Worm (Caenorhabditis elegans) whole organism, L1 larva: ENCODE data around the gene abcf-1.
A peak's percentile ranks its signal among the peaks of the same experiment; 100 is the strongest.

Experiments
- C04F5.9 ChIP-seq: sonication (generic microtip); optimal IDR thresholded peaks from 2 replicates; lab custom pipeline; 2016; ENCODE audit warnings: missing genetic modification characterization, missing compliant biosample characterization
- F16B12.6 ChIP-seq: fragments of 150-350 bp; optimal IDR thresholded peaks from 2 replicates; lab custom pipeline; 2014; ENCODE audit warnings: missing biosample characterization, missing genetic modification characterization
- aly-2 ChIP-seq: fragments of 150-350 bp; optimal IDR thresholded peaks from 2 replicates; lab custom pipeline; 2014; ENCODE audit warnings: missing biosample characterization, missing genetic modification characterization
- ama-1 ChIP-seq: fragments of 150-350 bp; optimal IDR thresholded peaks from 2 replicates; lab custom pipeline; 2014
- ceh-63 ChIP-seq: fragments of 200-800 bp; sonication (Bioruptor generic); optimal IDR thresholded peaks from 2 replicates; lab custom pipeline; 2018; ENCODE audit warnings: mild to moderate bottlenecking, missing genetic modification characterization, missing compliant biosample characterization
- ceh-82 ChIP-seq, 3 experiments: fragments of 150-350 bp in 1 of 3; sonication (generic microtip) in 2 of 3; optimal IDR thresholded peaks; 2 replicates each; lab custom pipeline; 2014 to 2017; ENCODE audit warnings: missing biosample characterization in 3 of 3, missing genetic modification characterization in 3 of 3
- ceh-88 ChIP-seq: fragments of 200-800 bp; sonication (Bioruptor generic); IDR thresholded peaks from 2 replicates; pipeline ENCODE4 v1.3.6; 2022; ENCODE audit warnings: missing genetic modification characterization, missing compliant biosample characterization
- ceh-90 ChIP-seq: sonication (generic microtip); optimal IDR thresholded peaks from 2 replicates; lab custom pipeline; 2016; ENCODE audit warnings: missing genetic modification characterization, missing compliant biosample characterization
- elt-2 ChIP-seq: sonication (generic microtip); optimal IDR thresholded peaks from 2 replicates; lab custom pipeline; 2016; ENCODE audit warnings: missing genetic modification characterization, mild to moderate bottlenecking, inconsistent platforms, missing compliant biosample characterization, missing genetic modification reagents
- elt-3 ChIP-seq, 6 experiments: fragments of 150-350 bp in 1 of 6; sonication (generic microtip); optimal IDR thresholded peaks; 2 replicates each; lab custom pipeline; 2017 to 2018; ENCODE audit warnings: missing biosample characterization in 6 of 6, missing genetic modification characterization in 6 of 6, inconsistent platforms in 1 of 6
- fkh-8 ChIP-seq: sonication (generic microtip); optimal IDR thresholded peaks from 2 replicates; lab custom pipeline; 2016; ENCODE audit warnings: mild to moderate bottlenecking, missing genetic modification characterization, missing compliant biosample characterization
- fos-1 ChIP-seq: fragments of 150-350 bp; optimal IDR thresholded peaks from 2 replicates; lab custom pipeline; 2014; ENCODE audit warnings: missing biosample characterization, missing genetic modification characterization
- hlh-4 ChIP-seq: sonication (generic microtip); optimal IDR thresholded peaks from 2 replicates; lab custom pipeline; 2016; ENCODE audit warnings: mild to moderate bottlenecking, missing genetic modification characterization, missing compliant biosample characterization
- hpl-2 ChIP-seq: fragments of 150-350 bp; optimal IDR thresholded peaks from 2 replicates; lab custom pipeline; 2014; ENCODE audit warnings: missing biosample characterization, missing genetic modification reagents, missing genetic modification characterization
- lin-13 ChIP-seq: fragments of 150-350 bp; optimal IDR thresholded peaks from 2 replicates; lab custom pipeline; 2014; ENCODE audit warnings: missing biosample characterization, missing genetic modification reagents, missing genetic modification characterization
- lin-14 ChIP-seq: fragments of 200-800 bp; sonication (Bioruptor generic); optimal IDR thresholded peaks from 2 replicates; lab custom pipeline; 2018; ENCODE audit warnings: mild to moderate bottlenecking, missing genetic modification characterization, moderate library complexity, missing compliant biosample characterization
- lin-35 ChIP-seq, 2 experiments: fragments of 150-350 bp; optimal IDR thresholded peaks; 2 replicates each; lab custom pipeline; 2014; ENCODE audit warnings: missing biosample characterization in 2 of 2, missing genetic modification characterization in 2 of 2, missing genetic modification reagents in 2 of 2
- lin-39 ChIP-seq: fragments of 150-350 bp; optimal IDR thresholded peaks from 2 replicates; lab custom pipeline; 2014; ENCODE audit warnings: missing biosample characterization, missing genetic modification reagents, missing genetic modification characterization
- mdl-1 ChIP-seq, 2 experiments: fragments of 150-350 bp; optimal IDR thresholded peaks; 2 replicates each; lab custom pipeline; 2014 to 2017; ENCODE audit warnings: missing biosample characterization in 2 of 2, missing genetic modification characterization in 2 of 2, inconsistent platforms in 1 of 2
- mep-1 ChIP-seq: fragments of 150-350 bp; optimal IDR thresholded peaks from 2 replicates; lab custom pipeline; 2014; ENCODE audit warnings: missing biosample characterization, missing genetic modification characterization
- nhr-12 ChIP-seq: sonication (generic microtip); optimal IDR thresholded peaks from 2 replicates; lab custom pipeline; 2017; ENCODE audit warnings: missing biosample characterization, missing genetic modification characterization
- nhr-20 ChIP-seq: sonication (generic microtip); optimal IDR thresholded peaks from 2 replicates; lab custom pipeline; 2016; ENCODE audit warnings: mild to moderate bottlenecking, missing genetic modification characterization, missing compliant biosample characterization
- nhr-71 ChIP-seq: sonication (generic microtip); optimal IDR thresholded peaks from 2 replicates; lab custom pipeline; 2016; ENCODE audit warnings: mild to moderate bottlenecking, missing genetic modification characterization, moderate library complexity, missing compliant biosample characterization
- nhr-76 ChIP-seq: sonication (generic microtip); optimal IDR thresholded peaks from 2 replicates; lab custom pipeline; 2017; ENCODE audit warnings: missing biosample characterization, missing genetic modification characterization
- nhr-84 ChIP-seq: sonication (generic microtip); optimal IDR thresholded peaks from 2 replicates; lab custom pipeline; 2017; ENCODE audit warnings: missing biosample characterization, missing genetic modification characterization
- nhr-85 ChIP-seq: sonication (generic microtip); peaks from one replicate; lab custom pipeline; 2016; ENCODE audit warnings: missing genetic modification characterization, inconsistent platforms, missing compliant biosample characterization
- nhr-90 ChIP-seq: sonication (generic microtip); optimal IDR thresholded peaks from 2 replicates; lab custom pipeline; 2016; ENCODE audit warnings: mild to moderate bottlenecking, missing genetic modification characterization, missing compliant biosample characterization; ENCODE audit not compliant: poor library complexity
- snpc-4 ChIP-seq: fragments of 150-350 bp; optimal IDR thresholded peaks from 2 replicates; lab custom pipeline; 2014; ENCODE audit warnings: missing biosample characterization, missing genetic modification characterization
- sox-4 ChIP-seq: sonication (generic microtip); optimal IDR thresholded peaks from 2 replicates; lab custom pipeline; 2016; ENCODE audit warnings: missing genetic modification characterization, missing compliant biosample characterization
- sptf-1 ChIP-seq: fragments of 150-350 bp; optimal IDR thresholded peaks from 2 replicates; lab custom pipeline; 2014; ENCODE audit warnings: missing biosample characterization, missing genetic modification characterization
- unc-62 ChIP-seq: fragments of 150-350 bp; optimal IDR thresholded peaks from 2 replicates; lab custom pipeline; 2014; ENCODE audit warnings: missing biosample characterization, missing genetic modification reagents, missing genetic modification characterization
- unc-86 ChIP-seq: sonication (generic microtip); optimal IDR thresholded peaks from 2 replicates; lab custom pipeline; 2016; ENCODE audit warnings: missing genetic modification characterization, missing compliant biosample characterization
- unc-98 ChIP-seq: fragments of 200-800 bp; sonication (Bioruptor generic); IDR thresholded peaks from 2 replicates; pipeline ENCODE4 v1.3.6; 2022; ENCODE audit warnings: missing genetic modification characterization, missing compliant biosample characterization
- vab-15 ChIP-seq: sonication (generic microtip); optimal IDR thresholded peaks from 2 replicates; lab custom pipeline; 2017; ENCODE audit warnings: missing genotype, mild to moderate bottlenecking, missing genetic modification characterization, missing compliant biosample characterization
- zag-1 ChIP-seq: fragments of 150-350 bp; optimal IDR thresholded peaks from 2 replicates; lab custom pipeline; 2014; ENCODE audit warnings: missing biosample characterization, missing genetic modification characterization
- zip-4 ChIP-seq: fragments of 200-800 bp; sonication (Bioruptor generic); optimal IDR thresholded peaks from 2 replicates; lab custom pipeline; 2018; ENCODE audit warnings: mild to moderate bottlenecking, missing genetic modification characterization, moderate library complexity, missing compliant biosample characterization
- ztf-11 ChIP-seq, 2 experiments: sonication (generic microtip); optimal IDR thresholded peaks; 2 replicates each; lab custom pipeline; 2016 to 2017; ENCODE audit warnings: missing genetic modification characterization in 2 of 2, missing biosample characterization in 1 of 2, missing compliant biosample characterization in 1 of 2

The abcf-1 gene

DNA sequence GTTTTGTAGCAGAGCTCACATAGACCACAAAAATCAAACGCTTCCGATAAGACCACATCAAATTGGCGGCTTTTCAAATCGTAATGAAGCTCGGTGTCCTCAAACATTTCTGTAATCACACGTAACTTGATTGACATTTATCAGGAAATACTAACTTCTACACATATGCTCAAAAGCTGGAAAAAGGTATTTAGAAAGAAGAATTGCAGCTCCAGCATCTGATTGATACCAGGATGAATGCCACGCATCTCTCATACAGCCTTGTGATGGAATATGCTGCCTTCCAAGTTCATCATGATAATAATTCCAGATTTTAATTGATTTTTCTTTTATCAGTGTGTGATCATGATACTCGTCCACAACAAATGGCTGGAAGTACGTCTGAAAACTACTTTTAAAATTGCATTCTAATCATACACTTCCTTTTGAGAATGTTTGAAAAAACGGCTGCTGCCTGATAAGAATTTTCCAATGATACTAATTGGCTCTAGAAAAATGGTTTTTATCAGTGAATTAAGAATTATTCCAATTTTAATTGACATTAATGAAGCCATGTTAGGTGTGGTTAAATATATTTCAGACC is 33.8 kb upstream of the abcf-1 start:
- no peak for TF ChIP-seq nhr-84
- TF ChIP-seq elt-2 = peak; percentile 66
- TF ChIP-seq, all 84 proteins: peak for 1

DNA sequence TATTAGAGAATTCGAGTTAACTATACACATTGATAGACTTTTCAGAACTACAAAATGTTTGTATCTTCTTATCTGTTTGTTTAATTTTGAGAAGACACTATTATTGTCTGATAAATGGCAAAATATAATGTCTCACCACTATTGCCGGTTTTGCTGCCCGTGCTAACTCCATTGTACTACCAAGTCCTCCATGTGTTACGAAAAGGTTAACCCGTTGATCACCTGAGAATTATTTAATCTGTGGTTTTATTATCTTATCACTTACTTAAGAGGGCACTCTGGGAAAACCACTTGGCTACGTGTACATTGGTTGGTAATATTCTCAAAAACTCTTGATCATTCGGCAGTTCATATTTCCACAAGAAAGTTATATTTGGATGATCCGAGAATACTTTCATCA is 32.8 kb upstream of the abcf-1 start:
- peak; percentile 5 for TF ChIP-seq nhr-20
- TF ChIP-seq ceh-90 (tag; lab: Kevin White, UChicago) = no peak
- no peak for TF ChIP-seq zip-4 (GFP tag; lab: Kevin White, UChicago)
- no peak for TF ChIP-seq mep-1 (tag; lab: Kevin White, UChicago)
- peak in 1 of 6 experiments; percentile 4 for TF ChIP-seq elt-3 (tag; optimal IDR thresholded peaks at IDR 0.05; lab: Kevin White, UChicago)
- no peak for TF ChIP-seq nhr-76 (tag; lab: Kevin White, UChicago)
- no peak for TF ChIP-seq fos-1
- no peak for TF ChIP-seq C04F5.9 (tag; lab: Kevin White, UChicago)
- TF ChIP-seq nhr-71 (tag; lab: Kevin White, UChicago) = no peak
- no peak for TF ChIP-seq aly-2 (tag; lab: Kevin White, UChicago)
- no peak for TF ChIP-seq ceh-82 (tag; optimal IDR thresholded peaks at IDR 0.05; lab: Kevin White, UChicago)
- no peak for TF ChIP-seq zag-1 (tag; lab: Kevin White, UChicago)
- no peak for TF ChIP-seq hlh-4 (tag; lab: Kevin White, UChicago)
- TF ChIP-seq F16B12.6 = no peak
- no peak for TF ChIP-seq nhr-12
- TF ChIP-seq elt-2 = peak; percentile 54
- no peak for TF ChIP-seq snpc-4
- no peak for TF ChIP-seq unc-86 (tag; lab: Kevin White, UChicago)

- TF ChIP-seq lin-35 (GFP tag; optimal IDR thresholded peaks at IDR 0.05; lab: Kevin White, UChicago) (peak in 1 of 2 experiments; percentile 36), nhr-71 (tag; lab: Kevin White, UChicago) (peak; percentile 10), lin-14 (GFP tag; lab: Kevin White, UChicago) (no peak), unc-86 (tag; lab: Kevin White, UChicago) (no peak), elt-3 (tag; optimal IDR thresholded peaks at IDR 0.05; lab: Kevin White, UChicago) (peak in 1 of 6 experiments; percentile 47), fkh-8 (tag; lab: Kevin White, UChicago) (no peak), elt-2 (peak; percentile 50)
- TF ChIP-seq, all 84 proteins: peak for 4
Measured at ce11 chrV:12795196-12795595, 32.0 kb upstream of the abcf-1 start, which contains the start of gene ugt-4. ugt-4 (minus strand) TSS chrV:12795336.

DNA sequence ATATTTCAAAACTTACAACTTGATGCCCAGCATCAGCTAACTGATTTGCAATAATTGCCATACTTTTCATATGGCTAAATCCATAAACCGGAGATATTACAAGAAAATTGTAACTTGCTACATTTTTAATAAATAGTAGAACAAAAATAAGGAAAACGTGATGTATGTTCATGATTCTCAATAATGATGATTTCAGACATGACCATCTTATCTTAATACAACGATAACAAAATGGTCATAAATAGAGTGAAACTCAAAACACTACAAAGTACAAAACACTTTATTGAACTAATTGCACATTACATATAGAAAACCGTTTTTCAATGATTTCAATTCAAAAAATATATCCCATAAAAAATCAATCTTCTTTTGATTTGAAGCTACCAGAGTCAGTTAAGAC is 29.6 kb upstream of the abcf-1 start, which contains the start of gene ugt-5:
TSS of gene ugt-5 (minus strand) at position 214 of the 400 bp plus-strand sequence.
- TF ChIP-seq elt-2 (peak; percentile 48), nhr-90 (no peak), sptf-1 (tag; lab: Kevin White, UChicago) (no peak), zag-1 (tag; lab: Kevin White, UChicago) (no peak), lin-35 (GFP tag; optimal IDR thresholded peaks at IDR 0.05; lab: Kevin White, UChicago) (peak in 1 of 2 experiments; percentile 37), lin-13 (GFP tag; lab: Kevin White, UChicago) (no peak), ama-1 (no peak), lin-39 (no peak), mdl-1 (tag; optimal IDR thresholded peaks at IDR 0.05; lab: Kevin White, UChicago) (no peak)

DNA sequence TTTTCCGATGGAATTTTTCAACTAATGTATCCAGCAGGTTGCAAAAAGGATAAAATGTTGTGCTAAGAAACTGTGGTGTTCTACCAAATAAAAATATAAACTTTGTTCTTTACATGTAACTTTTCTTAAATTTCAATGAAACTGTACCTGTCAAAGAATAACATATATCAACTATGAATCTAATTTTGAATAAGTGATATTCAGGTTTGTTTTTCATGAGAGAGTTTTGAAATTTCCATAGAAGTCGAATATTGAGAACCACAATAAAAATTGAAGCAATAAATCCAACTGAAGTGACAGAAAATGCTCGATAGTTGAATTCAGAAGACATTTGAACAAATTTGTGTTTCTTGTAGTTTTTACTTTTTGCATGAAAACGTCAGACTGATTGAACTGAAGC is 27.0 kb upstream of the abcf-1 start, which contains the start of gene srbc-43:
TSS of gene srbc-43 (minus strand) at position 331 of the 400 bp plus-strand sequence.
- TF ChIP-seq elt-2 (peak; percentile 7), hlh-4 (tag; lab: Kevin White, UChicago) (no peak), hpl-2 (GFP tag; lab: Kevin White, UChicago) (no peak)

DNA sequence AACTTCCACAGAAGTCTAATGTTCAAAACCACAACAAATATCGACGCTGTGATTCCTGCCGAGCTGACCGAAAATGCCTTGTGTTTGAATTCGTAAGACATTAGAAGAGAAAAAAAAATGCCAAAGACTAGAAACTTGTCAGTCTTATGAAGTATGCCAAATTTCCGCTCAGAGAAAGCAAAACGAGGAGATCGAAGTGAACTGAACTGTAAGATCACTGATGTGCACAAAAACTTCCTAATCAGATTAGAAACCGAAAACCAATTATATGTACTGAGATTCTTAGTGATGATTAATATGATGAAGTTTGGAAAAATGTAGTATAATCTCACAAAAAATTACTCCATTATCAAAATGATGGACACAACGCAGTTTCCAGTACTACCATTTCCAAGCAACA is 25.3 kb upstream of the abcf-1 start, which contains the start of gene srbc-44:
TSS of gene srbc-44 (minus strand) at position 101 of the 400 bp plus-strand sequence.
- TF ChIP-seq lin-35 (GFP tag; optimal IDR thresholded peaks at IDR 0.05; lab: Kevin White, UChicago) = no peak
- TF ChIP-seq nhr-85 = no peak
- no peak for TF ChIP-seq lin-13 (GFP tag; lab: Kevin White, UChicago)
- no peak for TF ChIP-seq ceh-63 (GFP tag; lab: Kevin White, UChicago)
- TF ChIP-seq zip-4 (GFP tag; lab: Kevin White, UChicago) = no peak
- TF ChIP-seq lin-39 = no peak
- no peak for TF ChIP-seq sox-4
- TF ChIP-seq ztf-11 (tag; optimal IDR thresholded peaks at IDR 0.05; lab: Kevin White, UChicago) = no peak
- TF ChIP-seq ceh-82 (tag; optimal IDR thresholded peaks at IDR 0.05; lab: Kevin White, UChicago) = no peak
- no peak for TF ChIP-seq vab-15 (tag; lab: Kevin White, UChicago)
- no peak for TF ChIP-seq F16B12.6
- no peak for TF ChIP-seq unc-62
- TF ChIP-seq unc-98 = no peak
- TF ChIP-seq ceh-88 (GFP tag; lab: Robert Waterston, UW) = no peak
